Worm (Caenorhabditis elegans) whole organism, late embryonic: ENCODE data around the gene ddx-19.

Source experiments
- F13H6.1 ChIP-seq: sonication (generic microtip); optimal IDR thresholded peaks from 2 replicates; lab custom pipeline; 2016; ENCODE audit warnings: missing genetic modification characterization, missing compliant biosample characterization
- K09A11.1 ChIP-seq: sonication (generic microtip); optimal IDR thresholded peaks from 2 replicates; lab custom pipeline; 2017; ENCODE audit warnings: antibody characterized with exemption, mild to moderate bottlenecking, missing genetic modification characterization, missing compliant biosample characterization; ENCODE audit not compliant: insufficient read depth
- Y22D7AL.16 ChIP-seq: sonication (generic microtip); optimal IDR thresholded peaks from 2 replicates; lab custom pipeline; 2016; ENCODE audit warnings: missing genetic modification characterization, missing compliant biosample characterization
- ahr-1 ChIP-seq: sonication (generic microtip); optimal IDR thresholded peaks from 2 replicates; lab custom pipeline; 2016; ENCODE audit warnings: missing genetic modification characterization, missing compliant biosample characterization
- ceh-14 ChIP-seq: sonication (generic microtip); optimal IDR thresholded peaks from 2 replicates; lab custom pipeline; 2016; ENCODE audit warnings: missing genotype, missing genetic modification characterization, missing compliant biosample characterization
- ceh-18 ChIP-seq: sonication (generic microtip); optimal IDR thresholded peaks from 2 replicates; lab custom pipeline; 2016; ENCODE audit warnings: missing genetic modification characterization, missing compliant biosample characterization
- ceh-2 ChIP-seq: sonication (generic microtip); optimal IDR thresholded peaks from 2 replicates; lab custom pipeline; 2016; ENCODE audit warnings: missing genotype, missing genetic modification characterization, missing compliant biosample characterization
- ceh-22 ChIP-seq: sonication (generic microtip); optimal IDR thresholded peaks from 2 replicates; lab custom pipeline; 2017; ENCODE audit warnings: missing biosample characterization, missing genetic modification characterization
- ceh-30 ChIP-seq: fragments of 150-350 bp; optimal IDR thresholded peaks from 2 replicates; lab custom pipeline; 2014; ENCODE audit warnings: missing biosample characterization, missing genetic modification characterization
- che-1 ChIP-seq: sonication (generic microtip); optimal IDR thresholded peaks from 2 replicates; lab custom pipeline; 2016; ENCODE audit warnings: mild to moderate bottlenecking, missing genetic modification characterization, missing compliant biosample characterization
- dve-1 ChIP-seq: sonication (generic microtip); optimal IDR thresholded peaks from 2 replicates; lab custom pipeline; 2017; ENCODE audit warnings: antibody characterized with exemption, mild to moderate bottlenecking, missing genetic modification characterization, missing compliant biosample characterization
- elt-2 ChIP-seq: sonication (generic microtip); optimal IDR thresholded peaks from 2 replicates; lab custom pipeline; 2016; ENCODE audit warnings: missing genetic modification reagents, missing genetic modification characterization, missing compliant biosample characterization
- eyg-1 ChIP-seq: sonication (generic microtip); optimal IDR thresholded peaks from 2 replicates; lab custom pipeline; 2016; ENCODE audit warnings: missing genotype, missing genetic modification characterization, missing compliant biosample characterization
- fax-1 ChIP-seq: sonication (generic microtip); optimal IDR thresholded peaks from 2 replicates; lab custom pipeline; 2016; ENCODE audit warnings: missing genotype, missing genetic modification characterization, missing compliant biosample characterization
- gmeb-2 ChIP-seq: sonication (generic microtip); optimal IDR thresholded peaks from 2 replicates; lab custom pipeline; 2016; ENCODE audit warnings: missing genetic modification characterization, inconsistent platforms, missing compliant biosample characterization
- hlh-30 ChIP-seq: sonication (generic microtip); optimal IDR thresholded peaks from 2 replicates; lab custom pipeline; 2017; ENCODE audit warnings: antibody characterized with exemption, missing genetic modification characterization, missing compliant biosample characterization; ENCODE audit not compliant: insufficient read depth
- hlh-6 ChIP-seq: sonication (generic microtip); optimal IDR thresholded peaks from 2 replicates; lab custom pipeline; 2016; ENCODE audit warnings: missing genotype, missing genetic modification characterization, missing compliant biosample characterization
- lin-11 ChIP-seq: fragments of 200-800 bp; sonication (Bioruptor generic); optimal IDR thresholded peaks from 2 replicates; lab custom pipeline; 2018; ENCODE audit warnings: mild to moderate bottlenecking, missing genetic modification characterization, missing compliant biosample characterization
- mec-3 ChIP-seq: sonication (generic microtip); optimal IDR thresholded peaks from 2 replicates; lab custom pipeline; 2016; ENCODE audit warnings: borderline replicate concordance, missing genetic modification characterization, missing compliant biosample characterization
- nhr-11 ChIP-seq: fragments of 150-350 bp; optimal IDR thresholded peaks from 2 replicates; lab custom pipeline; 2014; ENCODE audit warnings: missing biosample characterization, missing genetic modification characterization
- npax-4 ChIP-seq: sonication (generic microtip); optimal IDR thresholded peaks from 2 replicates; lab custom pipeline; 2016; ENCODE audit warnings: missing genetic modification characterization, missing compliant biosample characterization
- odd-2 ChIP-seq: sonication (generic microtip); optimal IDR thresholded peaks from 2 replicates; lab custom pipeline; 2017; ENCODE audit warnings: antibody characterized with exemption, mild to moderate bottlenecking, missing genetic modification characterization, missing compliant biosample characterization
- pag-3 ChIP-seq: sonication (generic microtip); optimal IDR thresholded peaks from 2 replicates; lab custom pipeline; 2016; ENCODE audit warnings: missing compliant biosample characterization, missing genetic modification characterization, borderline replicate concordance
- pat-9 ChIP-seq: fragments of 200-800 bp; sonication (Bioruptor generic); optimal IDR thresholded peaks from 2 replicates; lab custom pipeline; 2018; ENCODE audit warnings: mild to moderate bottlenecking, missing genetic modification characterization, moderate library complexity, missing compliant biosample characterization
- pax-1 ChIP-seq: fragments of 150-350 bp; optimal IDR thresholded peaks from 2 replicates; lab custom pipeline; 2014; ENCODE audit warnings: missing biosample characterization, missing genetic modification characterization
- pha-2 ChIP-seq: sonication (generic microtip); optimal IDR thresholded peaks from 2 replicates; lab custom pipeline; 2017; ENCODE audit warnings: mild to moderate bottlenecking, missing genetic modification characterization, missing compliant biosample characterization
- pha-4 ChIP-seq: fragments of 150-350 bp; optimal IDR thresholded peaks from 2 replicates; lab custom pipeline; 2018; ENCODE audit warnings: missing biosample characterization, missing genetic modification reagents, missing genetic modification characterization
- ref-2 ChIP-seq: sonication (generic microtip); optimal IDR thresholded peaks from 2 replicates; lab custom pipeline; 2016; ENCODE audit warnings: missing genetic modification characterization, missing compliant biosample characterization
- rnt-1 ChIP-seq: sonication (generic microtip); optimal IDR thresholded peaks from 2 replicates; lab custom pipeline; 2016; ENCODE audit warnings: missing genetic modification characterization, missing compliant biosample characterization
- sdc-2 ChIP-seq: sonication (generic microtip); optimal IDR thresholded peaks from 2 replicates; lab custom pipeline; 2016; ENCODE audit warnings: missing genotype, missing genetic modification characterization, missing compliant biosample characterization
- sox-2 ChIP-seq: fragments of 200-800 bp; sonication (Bioruptor generic); IDR thresholded peaks from 2 replicates; pipeline ENCODE4 v1.3.6; 2022; ENCODE audit warnings: missing genetic modification reagents, missing genetic modification characterization, missing compliant biosample characterization
- syd-9 ChIP-seq: sonication (generic microtip); optimal IDR thresholded peaks from 2 replicates; lab custom pipeline; 2016; ENCODE audit warnings: mild to moderate bottlenecking, missing genetic modification characterization, moderate library complexity, missing compliant biosample characterization
- tbx-7 ChIP-seq: sonication (generic microtip); optimal IDR thresholded peaks from 2 replicates; lab custom pipeline; 2016; ENCODE audit warnings: missing genotype, missing genetic modification characterization, missing compliant biosample characterization
- ttx-3 ChIP-seq: sonication (generic microtip); optimal IDR thresholded peaks from 2 replicates; lab custom pipeline; 2016; ENCODE audit warnings: missing genetic modification reagents, missing genetic modification characterization, missing compliant biosample characterization
- unc-42 ChIP-seq: sonication (generic microtip); optimal IDR thresholded peaks from 2 replicates; lab custom pipeline; 2016; ENCODE audit warnings: missing genotype, missing genetic modification characterization, missing compliant biosample characterization
- unc-55 ChIP-seq: sonication (generic microtip); optimal IDR thresholded peaks from 2 replicates; lab custom pipeline; 2017; ENCODE audit warnings: missing biosample characterization, missing genetic modification reagents, missing genetic modification characterization
- unc-86 ChIP-seq: sonication (generic microtip); optimal IDR thresholded peaks from 2 replicates; lab custom pipeline; 2016; ENCODE audit warnings: missing genetic modification characterization, missing compliant biosample characterization
- zip-5 ChIP-seq: sonication (generic microtip); optimal IDR thresholded peaks from 2 replicates; lab custom pipeline; 2016; ENCODE audit warnings: missing genetic modification characterization, missing compliant biosample characterization

Gene ddx-19

ce11 chrII:8929771-8930170, 45.1 kb downstream of the ddx-19 start, which contains the start of gene mrpl-50:
Gene mrpl-50, plus strand, starts transcription at chrII:8929841.
- TF ChIP-seq lin-11 (tag; lab: Kevin White, UChicago) (no peak), pha-4 (tag; lab: Kevin White, UChicago) (no peak), Y22D7AL.16 (tag; lab: Kevin White, UChicago) (no peak), unc-86 (tag; lab: Kevin White, UChicago) (no peak), ceh-30 (tag; lab: Kevin White, UChicago) (no peak), fax-1 (tag; lab: Kevin White, UChicago) (no peak)

- TF ChIP-seq eyg-1 (tag; lab: Kevin White, UChicago) (no peak), rnt-1 (tag; lab: Kevin White, UChicago) (no peak), pha-2 (tag; lab: Kevin White, UChicago) (no peak)
Measured at ce11 chrII:8930763-8931162, 46.1 kb downstream of the ddx-19 start, which contains the start of gene enol-1. Gene enol-1, plus strand, starts transcription at chrII:8930997.

DNA sequence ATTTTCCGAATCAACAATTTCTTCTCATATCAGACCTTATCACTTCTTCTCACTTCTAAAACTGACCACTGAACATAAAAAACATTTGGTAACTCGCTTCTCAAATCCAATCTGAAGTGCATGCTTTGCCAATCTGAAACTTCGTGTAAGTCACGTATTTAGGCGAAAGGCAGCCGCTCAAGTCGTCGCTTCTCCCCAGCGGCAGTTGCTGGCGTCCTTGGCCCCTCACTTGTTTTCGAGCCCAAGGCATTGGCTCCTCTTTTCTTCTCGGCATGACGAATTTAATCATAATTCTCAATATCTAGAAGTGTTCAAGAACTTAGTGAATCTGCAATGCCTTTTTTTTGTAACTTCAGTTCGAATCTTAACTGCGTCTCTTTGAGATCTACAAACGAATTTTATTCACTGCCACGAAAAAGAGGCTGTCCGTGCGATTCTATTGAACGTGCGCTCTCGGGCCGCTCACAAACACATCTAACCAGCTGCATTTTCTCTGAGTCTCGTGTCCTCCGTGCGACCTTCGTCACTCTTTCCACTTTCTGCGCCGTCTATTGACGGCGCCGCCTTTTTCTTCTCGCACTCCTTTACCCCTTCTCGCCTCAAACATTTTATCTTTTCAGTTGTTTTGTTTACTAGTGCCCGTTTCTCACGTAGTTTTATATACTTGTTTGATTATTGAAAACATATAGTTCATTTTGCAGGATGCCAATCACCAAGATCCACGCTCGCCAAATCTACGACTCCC, 46.9 kb downstream of the ddx-19 start:
- TF ChIP-seq syd-9 (tag; lab: Kevin White, UChicago) (no peak), npax-4 (tag; lab: Kevin White, UChicago) (no peak), dve-1 (no peak), gmeb-2 (tag; lab: Kevin White, UChicago) (no peak), unc-42 (tag; lab: Kevin White, UChicago) (peak; percentile 29), ceh-18 (peak; percentile 11), eyg-1 (tag; lab: Kevin White, UChicago) (no peak), sox-2 (no peak), ahr-1 (no peak), pag-3 (tag; lab: Kevin White, UChicago) (no peak), ceh-14 (tag; lab: Kevin White, UChicago) (no peak), nhr-11 (tag; lab: Kevin White, UChicago) (no peak), sdc-2 (peak; percentile 9), lin-11 (tag; lab: Kevin White, UChicago) (no peak), mec-3 (tag; lab: Kevin White, UChicago) (no peak)

ce11 chrII:8932392-8932791, 47.7 kb downstream of the ddx-19 start:
- no peak for TF ChIP-seq F13H6.1 (tag; lab: Kevin White, UChicago)
- no peak for TF ChIP-seq hlh-30 (tag; lab: Kevin White, UChicago)
- TF ChIP-seq unc-55 (GFP tag; lab: Kevin White, UChicago): no peak
- no peak for TF ChIP-seq elt-2 (tag; lab: Kevin White, UChicago)
- no peak for TF ChIP-seq ttx-3
- no peak for TF ChIP-seq che-1 (tag; lab: Kevin White, UChicago)
- TF ChIP-seq tbx-7: no peak
- no peak for TF ChIP-seq ceh-22 (tag; lab: Kevin White, UChicago)
- no peak for TF ChIP-seq pag-3 (tag; lab: Kevin White, UChicago)
- no peak for TF ChIP-seq pax-1 (tag; lab: Kevin White, UChicago)
- TF ChIP-seq ceh-2 (tag; lab: Kevin White, UChicago): no peak
- TF ChIP-seq syd-9 (tag; lab: Kevin White, UChicago): no peak
- TF ChIP-seq sox-2: no peak
- TF ChIP-seq odd-2 (tag; lab: Kevin White, UChicago): no peak
- TF ChIP-seq hlh-6: no peak
- no peak for TF ChIP-seq ref-2
- no peak for TF ChIP-seq K09A11.1 (tag; lab: Kevin White, UChicago)
- TF ChIP-seq pat-9: no peak
- TF ChIP-seq zip-5 (tag; lab: Kevin White, UChicago): no peak
